4 fruit fly cellular contexts compared by ENCODE assay signal in the genomic region with DNA sequence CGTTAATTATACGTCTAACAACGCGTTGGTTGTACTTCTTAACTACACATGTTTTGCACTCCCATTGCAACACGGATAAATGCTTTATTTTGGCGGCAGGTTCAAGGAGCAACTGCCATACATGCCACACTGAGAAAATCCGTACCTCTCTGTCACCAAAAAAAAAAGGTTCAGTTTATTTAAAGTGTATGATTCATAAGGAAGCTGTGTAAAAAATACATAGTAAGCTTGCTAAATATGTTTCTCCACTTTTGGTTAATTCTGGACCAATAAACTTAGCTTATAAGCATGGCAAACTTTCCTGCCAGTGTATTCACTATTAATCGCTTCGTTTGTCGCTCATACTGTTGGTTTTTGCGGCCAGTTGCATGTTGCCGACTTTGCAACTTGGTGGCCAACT.
TF ChIP-seq lines count a peak whose summit lies in the region.

No protein-coding gene starts in this region.

- TF ChIP-seq CTCF in whole organism, embryonic (GFP tag; optimal IDR thresholded peaks at IDR 0.05; lab: Kevin White, UChicago): no peak

TF ChIP-seq in whole organism, embryonic, 481 proteins besides CTCF, POLR2A, EP300 and RAD21:
- TF ChIP-seq Drgx (GFP tag; IDR thresholded peaks at IDR 0.05; lab: Robert Waterston, UW) (peak; percentile 27; the same call in 1 of the 2 replicates), inv (GFP tag; IDR thresholded peaks at IDR 0.05; lab: Robert Waterston, UW; ENCODE audit: partially characterized antibody) (no peak)
TF ChIP-seq in whole organism, embryonic: peak in this region for 1.

TF ChIP-seq in whole organism, prepupa, 60 proteins besides CTCF, POLR2A, EP300 and RAD21 (continues in another document):
- TF ChIP-seq Lpt (GFP tag; optimal IDR thresholded peaks at IDR 0.05; lab: Kevin White, UChicago) (peak; percentile 26), CG9139 (GFP tag; optimal IDR thresholded peaks at IDR 0.05; lab: Kevin White, UChicago) (no peak), Sox15 (GFP tag; optimal IDR thresholded peaks at IDR 0.05; lab: Kevin White, UChicago) (no peak), CG11902 (GFP tag; optimal IDR thresholded peaks at IDR 0.05; lab: Kevin White, UChicago) (no peak), CG6854 (GFP tag; optimal IDR thresholded peaks at IDR 0.05; lab: Kevin White, UChicago) (no peak), Eip75B (GFP tag; optimal IDR thresholded peaks at IDR 0.05; lab: Kevin White, UChicago) (peak; percentile 13), Sox14 (GFP tag; optimal IDR thresholded peaks at IDR 0.05; lab: Kevin White, UChicago) (peak; percentile 6), CG7368 (GFP tag; optimal IDR thresholded peaks at IDR 0.05; lab: Kevin White, UChicago) (peak; percentile 5), topi (GFP tag; optimal IDR thresholded peaks at IDR 0.05; lab: Kevin White, UChicago) (no peak), Hr38 (GFP tag; optimal IDR thresholded peaks at IDR 0.05; lab: Kevin White, UChicago) (no peak), CG1621 (tag; optimal IDR thresholded peaks at IDR 0.05; lab: Kevin White, UChicago) (no peak), CG6276 (GFP tag; optimal IDR thresholded peaks at IDR 0.05; lab: Kevin White, UChicago) (peak; percentile 62), lz (GFP tag; optimal IDR thresholded peaks at IDR 0.05; lab: Kevin White, UChicago) (peak; percentile 9), Met (GFP tag; optimal IDR thresholded peaks at IDR 0.05; lab: Kevin White, UChicago) (peak; percentile 56), Ets96B (tag; optimal IDR thresholded peaks at IDR 0.05; lab: Kevin White, UChicago) (peak; percentile 5), eg (GFP tag; IDR thresholded peaks at IDR 0.05; lab: Robert Waterston, UW) (0 out of 3 replicates have a peak, but pooled peaks have one; percentile 46), cyc (GFP tag; optimal IDR thresholded peaks at IDR 0.05; lab: Kevin White, UChicago) (peak; percentile 26), CG31627 (GFP tag; optimal IDR thresholded peaks at IDR 0.05; lab: Kevin White, UChicago) (peak; percentile 27), CG34406 (GFP tag; optimal IDR thresholded peaks at IDR 0.05; lab: Kevin White, UChicago) (peak; percentile 20), CG16779 (tag; optimal IDR thresholded peaks at IDR 0.05; lab: Kevin White, UChicago) (no peak), Ets21C (GFP tag; optimal IDR thresholded peaks at IDR 0.05; lab: Kevin White, UChicago) (no peak), salr (GFP tag; optimal IDR thresholded peaks at IDR 0.05; lab: Kevin White, UChicago) (peak in 1 of 2 experiments; percentile 41), CG15336 (GFP tag; IDR thresholded peaks at IDR 0.05; lab: Robert Waterston, UW) (peak; percentile 69), CG6808 (GFP tag; optimal IDR thresholded peaks at IDR 0.05; lab: Kevin White, UChicago) (no peak), CG3032 (tag; optimal IDR thresholded peaks at IDR 0.05; lab: Kevin White, UChicago) (no peak), ss (GFP tag; optimal IDR thresholded peaks at IDR 0.05; lab: Kevin White, UChicago) (no peak), Hr39 (GFP tag; optimal IDR thresholded peaks at IDR 0.05; lab: Kevin White, UChicago) (peak; percentile 56), CG4318 (GFP tag; optimal IDR thresholded peaks at IDR 0.05; lab: Kevin White, UChicago) (peak; percentile 21)

TF ChIP-seq in whole organism, pupa, 21 proteins besides CTCF, POLR2A, EP300 and RAD21:
- no peak for TF ChIP-seq CG34367 (tag; optimal IDR thresholded peaks at IDR 0.05; lab: Kevin White, UChicago)
- no peak for TF ChIP-seq rn (GFP tag; IDR thresholded peaks at IDR 0.05; lab: Robert Waterston, UW)
- no peak for TF ChIP-seq fd96Ca (GFP tag; IDR thresholded peaks at IDR 0.05; lab: Robert Waterston, UW)
- TF ChIP-seq CG15710 (tag; optimal IDR thresholded peaks at IDR 0.05; lab: Kevin White, UChicago): peak; percentile 25
- TF ChIP-seq gl (tag; optimal IDR thresholded peaks at IDR 0.05; lab: Kevin White, UChicago): no peak
- TF ChIP-seq Pif1A (GFP tag; optimal IDR thresholded peaks at IDR 0.05; lab: Kevin White, UChicago): peak; percentile 34
- peak; percentile 33 for TF ChIP-seq CG9948 (tag; optimal IDR thresholded peaks at IDR 0.05; lab: Kevin White, UChicago)
- TF ChIP-seq CG10348 (GFP tag; IDR thresholded peaks at IDR 0.05; lab: Robert Waterston, UW): no peak
- peak; percentile 41 for TF ChIP-seq CG8159 (tag; optimal IDR thresholded peaks at IDR 0.05; lab: Kevin White, UChicago)
- TF ChIP-seq CG8301 (tag; optimal IDR thresholded peaks at IDR 0.05; lab: Kevin White, UChicago): peak; percentile 55
- peak; percentile 47 for TF ChIP-seq CG17806 (tag; optimal IDR thresholded peaks at IDR 0.05; lab: Kevin White, UChicago)
- peak; percentile 53 for TF ChIP-seq CG14655 (GFP tag; optimal IDR thresholded peaks at IDR 0.05; lab: Kevin White, UChicago)
- TF ChIP-seq CG32121 (GFP tag; IDR thresholded peaks at IDR 0.05; lab: Robert Waterston, UW): peak; percentile 44
- no peak for TF ChIP-seq Snoo (tag; optimal IDR thresholded peaks at IDR 0.05; lab: Kevin White, UChicago)
- TF ChIP-seq CG4496 (GFP tag; IDR thresholded peaks at IDR 0.05; lab: Robert Waterston, UW): peak; percentile 61; the same call in 1 of the 3 replicates
- no peak for TF ChIP-seq Pif1B (GFP tag; optimal IDR thresholded peaks at IDR 0.05; lab: Kevin White, UChicago)
- TF ChIP-seq Ets98B (GFP tag; IDR thresholded peaks at IDR 0.05; lab: Robert Waterston, UW): peak; percentile 29

TF ChIP-seq in whole organism, wandering third instar larva, 38 proteins besides CTCF, POLR2A, EP300 and RAD21:
- TF ChIP-seq Myc (optimal IDR thresholded peaks at IDR 0.05; lab: Kevin White, UChicago) (no peak), rgr (GFP tag; optimal IDR thresholded peaks at IDR 0.05; lab: Kevin White, UChicago) (no peak), OdsH (GFP tag; optimal IDR thresholded peaks at IDR 0.05; lab: Kevin White, UChicago) (no peak), ey (GFP tag; optimal IDR thresholded peaks at IDR 0.05; lab: Kevin White, UChicago) (peak; percentile 7), Jra (GFP tag; optimal IDR thresholded peaks at IDR 0.05; lab: Kevin White, UChicago) (no peak), foxo (GFP tag; optimal IDR thresholded peaks at IDR 0.05; lab: Kevin White, UChicago) (no peak)
